Worm (Caenorhabditis elegans) whole organism, late embryonic: ENCODE data around the gene lig-1.

Source experiments
- F13H6.1 ChIP-seq: sonication (generic microtip); optimal IDR thresholded peaks from 2 replicates; lab custom pipeline; 2016; ENCODE audit warnings: missing genetic modification characterization, missing compliant biosample characterization
- K02D7.2 ChIP-seq: sonication (generic microtip); optimal IDR thresholded peaks from 2 replicates; lab custom pipeline; 2017; ENCODE audit warnings: mild to moderate bottlenecking, missing genetic modification characterization, missing compliant biosample characterization
- K09A11.1 ChIP-seq: sonication (generic microtip); optimal IDR thresholded peaks from 2 replicates; lab custom pipeline; 2017; ENCODE audit warnings: antibody characterized with exemption, mild to moderate bottlenecking, missing genetic modification characterization, missing compliant biosample characterization; ENCODE audit not compliant: insufficient read depth
- ahr-1 ChIP-seq: sonication (generic microtip); optimal IDR thresholded peaks from 2 replicates; lab custom pipeline; 2016; ENCODE audit warnings: missing genetic modification characterization, missing compliant biosample characterization
- ama-1 ChIP-seq: fragments of 150-350 bp; optimal IDR thresholded peaks from 2 replicates; lab custom pipeline; 2014
- ceh-14 ChIP-seq: sonication (generic microtip); optimal IDR thresholded peaks from 2 replicates; lab custom pipeline; 2016; ENCODE audit warnings: missing genotype, missing genetic modification characterization, missing compliant biosample characterization
- ceh-22 ChIP-seq: sonication (generic microtip); optimal IDR thresholded peaks from 2 replicates; lab custom pipeline; 2017; ENCODE audit warnings: missing biosample characterization, missing genetic modification characterization
- ceh-24 ChIP-seq: sonication (generic microtip); optimal IDR thresholded peaks from 2 replicates; lab custom pipeline; 2016; ENCODE audit warnings: mild to moderate bottlenecking, missing genetic modification characterization, missing compliant biosample characterization
- ceh-30 ChIP-seq: fragments of 150-350 bp; optimal IDR thresholded peaks from 2 replicates; lab custom pipeline; 2014; ENCODE audit warnings: missing biosample characterization, missing genetic modification characterization
- ceh-31 ChIP-seq: sonication (generic microtip); optimal IDR thresholded peaks from 2 replicates; lab custom pipeline; 2016; ENCODE audit warnings: missing genetic modification characterization, missing compliant biosample characterization
- ceh-6 ChIP-seq: fragments of 200-800 bp; sonication (Bioruptor generic); optimal IDR thresholded peaks from 2 replicates; lab custom pipeline; 2018; ENCODE audit warnings: mild to moderate bottlenecking, missing genetic modification characterization, missing compliant biosample characterization
- elt-2 ChIP-seq: sonication (generic microtip); optimal IDR thresholded peaks from 2 replicates; lab custom pipeline; 2016; ENCODE audit warnings: missing genetic modification reagents, missing genetic modification characterization, missing compliant biosample characterization
- elt-4 ChIP-seq: sonication (generic microtip); optimal IDR thresholded peaks from 2 replicates; lab custom pipeline; 2016; ENCODE audit warnings: missing genetic modification characterization, missing compliant biosample characterization
- ets-4 ChIP-seq: sonication (generic microtip); optimal IDR thresholded peaks from 2 replicates; lab custom pipeline; 2016; ENCODE audit warnings: missing genetic modification characterization, missing compliant biosample characterization
- eyg-1 ChIP-seq: sonication (generic microtip); optimal IDR thresholded peaks from 2 replicates; lab custom pipeline; 2016; ENCODE audit warnings: missing genotype, missing genetic modification characterization, missing compliant biosample characterization
- gmeb-2 ChIP-seq: sonication (generic microtip); optimal IDR thresholded peaks from 2 replicates; lab custom pipeline; 2016; ENCODE audit warnings: missing genetic modification characterization, inconsistent platforms, missing compliant biosample characterization
- hlh-13 ChIP-seq: fragments of 200-800 bp; sonication (Bioruptor generic); optimal IDR thresholded peaks from 2 replicates; lab custom pipeline; 2018; ENCODE audit warnings: mild to moderate bottlenecking, missing genetic modification characterization, missing compliant biosample characterization
- hlh-15 ChIP-seq: sonication (generic microtip); optimal IDR thresholded peaks from 2 replicates; lab custom pipeline; 2016; ENCODE audit warnings: missing genetic modification characterization, missing compliant biosample characterization
- hlh-30 ChIP-seq: sonication (generic microtip); optimal IDR thresholded peaks from 2 replicates; lab custom pipeline; 2017; ENCODE audit warnings: antibody characterized with exemption, missing genetic modification characterization, missing compliant biosample characterization; ENCODE audit not compliant: insufficient read depth
- lim-6 ChIP-seq: sonication (generic microtip); optimal IDR thresholded peaks from 2 replicates; lab custom pipeline; 2016; ENCODE audit warnings: missing genetic modification characterization, missing compliant biosample characterization
- mec-3 ChIP-seq: sonication (generic microtip); optimal IDR thresholded peaks from 2 replicates; lab custom pipeline; 2016; ENCODE audit warnings: borderline replicate concordance, missing genetic modification characterization, missing compliant biosample characterization
- nfya-1 ChIP-seq: sonication (generic microtip); optimal IDR thresholded peaks from 2 replicates; lab custom pipeline; 2017; ENCODE audit warnings: missing genetic modification characterization, mild to moderate bottlenecking, missing compliant biosample characterization, antibody characterized with exemption, moderate library complexity
- nhr-232 ChIP-seq: sonication (generic microtip); optimal IDR thresholded peaks from 2 replicates; lab custom pipeline; 2016; ENCODE audit warnings: missing genetic modification characterization, missing compliant biosample characterization
- pag-3 ChIP-seq: sonication (generic microtip); optimal IDR thresholded peaks from 2 replicates; lab custom pipeline; 2016; ENCODE audit warnings: missing compliant biosample characterization, missing genetic modification characterization, borderline replicate concordance
- pat-9 ChIP-seq: fragments of 200-800 bp; sonication (Bioruptor generic); optimal IDR thresholded peaks from 2 replicates; lab custom pipeline; 2018; ENCODE audit warnings: mild to moderate bottlenecking, missing genetic modification characterization, moderate library complexity, missing compliant biosample characterization
- pax-1 ChIP-seq: fragments of 150-350 bp; optimal IDR thresholded peaks from 2 replicates; lab custom pipeline; 2014; ENCODE audit warnings: missing biosample characterization, missing genetic modification characterization
- pha-2 ChIP-seq: sonication (generic microtip); optimal IDR thresholded peaks from 2 replicates; lab custom pipeline; 2017; ENCODE audit warnings: mild to moderate bottlenecking, missing genetic modification characterization, missing compliant biosample characterization
- pha-4 ChIP-seq: fragments of 150-350 bp; optimal IDR thresholded peaks from 2 replicates; lab custom pipeline; 2018; ENCODE audit warnings: missing biosample characterization, missing genetic modification reagents, missing genetic modification characterization
- pros-1 ChIP-seq: fragments of 150-350 bp; optimal IDR thresholded peaks from 2 replicates; lab custom pipeline; 2014; ENCODE audit warnings: missing biosample characterization, missing genetic modification reagents, missing genetic modification characterization
- ref-2 ChIP-seq: sonication (generic microtip); optimal IDR thresholded peaks from 2 replicates; lab custom pipeline; 2016; ENCODE audit warnings: missing genetic modification characterization, missing compliant biosample characterization
- sdc-2 ChIP-seq: sonication (generic microtip); optimal IDR thresholded peaks from 2 replicates; lab custom pipeline; 2016; ENCODE audit warnings: missing genotype, missing genetic modification characterization, missing compliant biosample characterization
- sox-4 ChIP-seq: sonication (generic microtip); optimal IDR thresholded peaks from 2 replicates; lab custom pipeline; 2017; ENCODE audit warnings: mild to moderate bottlenecking, missing genetic modification characterization, inconsistent platforms, missing compliant biosample characterization
- unc-86 ChIP-seq: sonication (generic microtip); optimal IDR thresholded peaks from 2 replicates; lab custom pipeline; 2016; ENCODE audit warnings: missing genetic modification characterization, missing compliant biosample characterization
- ztf-16 ChIP-seq: sonication (generic microtip); optimal IDR thresholded peaks from 2 replicates; lab custom pipeline; 2017; ENCODE audit warnings: missing genetic modification characterization, missing compliant biosample characterization

Gene lig-1

ce11 chrV:10858340-10858739 lies 44.4 kb downstream of the lig-1 start (continued):
- TF ChIP-seq F13H6.1 (peak; percentile 37), hlh-15 (tag; lab: Kevin White, UChicago) (no peak), sdc-2 (tag; lab: Kevin White, UChicago) (no peak), ceh-14 (tag; lab: Kevin White, UChicago) (peak; percentile 21), unc-86 (peak; percentile 11), ref-2 (tag; lab: Kevin White, UChicago) (peak; percentile 25)
- TF ChIP-seq, all 69 proteins: peak for 19

DNA sequence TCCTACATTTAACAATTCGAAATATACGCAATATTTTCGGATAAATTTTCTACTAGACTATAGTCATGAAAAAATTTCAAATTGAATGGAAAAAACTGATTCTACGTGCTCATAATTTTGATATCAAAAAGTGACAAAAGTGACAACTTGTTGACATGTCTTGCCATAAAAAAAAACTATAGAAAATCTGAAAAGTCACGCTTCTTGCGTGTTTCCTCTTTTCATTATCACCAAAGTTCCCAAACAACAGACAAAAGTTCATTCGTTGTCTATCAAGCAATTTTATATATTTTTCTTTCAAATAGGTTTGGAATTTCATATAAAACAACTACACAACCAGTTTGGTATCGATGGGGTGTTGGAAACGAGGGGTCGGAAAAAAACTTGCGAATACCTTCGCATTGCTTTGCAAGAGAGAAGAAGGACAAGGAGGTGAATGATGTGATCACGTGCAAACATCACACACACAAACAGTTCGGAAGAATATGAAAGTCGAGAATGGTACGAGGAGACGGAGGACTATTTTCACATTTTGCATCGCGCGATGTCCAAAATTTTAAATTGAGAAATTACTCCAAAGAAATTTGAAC lies 45.2 kb downstream of the lig-1 start:
- TF ChIP-seq pax-1 (tag; lab: Kevin White, UChicago) (no peak), hlh-30 (tag; lab: Kevin White, UChicago) (peak; percentile 1)
- TF ChIP-seq, all 69 proteins: peak for 1

ce11 chrV:10859775-10860174 lies 45.9 kb downstream of the lig-1 start:
- TF ChIP-seq ceh-14 (tag; lab: Kevin White, UChicago) (no peak), hlh-13 (GFP tag; lab: Kevin White, UChicago) (no peak), ets-4 (tag; lab: Kevin White, UChicago) (no peak), ama-1 (lab: Kevin White, UChicago) (no peak), eyg-1 (tag; lab: Kevin White, UChicago) (no peak), pat-9 (no peak), mec-3 (tag; lab: Kevin White, UChicago) (no peak), K09A11.1 (tag; lab: Kevin White, UChicago) (no peak), nhr-232 (tag; lab: Kevin White, UChicago) (no peak), ceh-6 (GFP tag; lab: Kevin White, UChicago) (no peak), nfya-1 (tag; lab: Kevin White, UChicago) (no peak), K02D7.2 (tag; lab: Kevin White, UChicago) (no peak)

DNA sequence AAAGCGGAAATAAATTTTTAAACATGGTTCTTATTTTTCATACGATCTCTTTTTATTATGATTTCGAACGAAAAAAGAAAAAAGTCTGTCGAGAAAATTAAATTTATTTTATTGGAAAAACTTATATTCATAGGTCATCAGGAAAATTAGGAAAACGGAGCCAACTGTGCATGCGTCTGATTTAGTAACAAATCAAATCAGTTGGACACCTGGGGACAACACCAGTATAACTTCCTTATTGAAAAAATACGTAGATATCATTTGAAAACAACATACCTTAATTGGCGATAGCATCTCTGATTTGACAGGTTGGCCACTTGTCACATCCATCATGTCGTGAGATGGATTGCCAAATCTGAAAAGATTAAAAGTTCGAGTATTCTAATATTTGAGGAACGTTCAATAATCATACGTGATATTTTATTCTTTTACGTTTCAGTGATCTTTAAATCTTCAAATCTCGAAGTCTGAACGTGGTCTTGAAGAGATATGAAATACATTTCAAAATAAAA lies 46.7 kb downstream of the lig-1 start:
- TF ChIP-seq ztf-16: no peak
- no peak for TF ChIP-seq ceh-31 (tag; lab: Kevin White, UChicago)
- no peak for TF ChIP-seq K02D7.2 (tag; lab: Kevin White, UChicago)
- TF ChIP-seq elt-2 (tag; lab: Kevin White, UChicago): no peak
- TF ChIP-seq pros-1 (tag; lab: Kevin White, UChicago): no peak
- no peak for TF ChIP-seq sox-4 (tag; lab: Kevin White, UChicago)
- no peak for TF ChIP-seq lim-6
- no peak for TF ChIP-seq nhr-232 (tag; lab: Kevin White, UChicago)
- no peak for TF ChIP-seq pha-2 (tag; lab: Kevin White, UChicago)
- TF ChIP-seq pha-4 (tag; lab: Kevin White, UChicago): no peak
- TF ChIP-seq sdc-2 (tag; lab: Kevin White, UChicago): no peak
- no peak for TF ChIP-seq ahr-1 (tag; lab: Kevin White, UChicago)
- no peak for TF ChIP-seq nfya-1 (tag; lab: Kevin White, UChicago)
- no peak for TF ChIP-seq elt-4
- TF ChIP-seq eyg-1 (tag; lab: Kevin White, UChicago): no peak
- TF ChIP-seq ceh-22 (tag; lab: Kevin White, UChicago): no peak
- no peak for TF ChIP-seq pag-3 (tag; lab: Kevin White, UChicago)

DNA sequence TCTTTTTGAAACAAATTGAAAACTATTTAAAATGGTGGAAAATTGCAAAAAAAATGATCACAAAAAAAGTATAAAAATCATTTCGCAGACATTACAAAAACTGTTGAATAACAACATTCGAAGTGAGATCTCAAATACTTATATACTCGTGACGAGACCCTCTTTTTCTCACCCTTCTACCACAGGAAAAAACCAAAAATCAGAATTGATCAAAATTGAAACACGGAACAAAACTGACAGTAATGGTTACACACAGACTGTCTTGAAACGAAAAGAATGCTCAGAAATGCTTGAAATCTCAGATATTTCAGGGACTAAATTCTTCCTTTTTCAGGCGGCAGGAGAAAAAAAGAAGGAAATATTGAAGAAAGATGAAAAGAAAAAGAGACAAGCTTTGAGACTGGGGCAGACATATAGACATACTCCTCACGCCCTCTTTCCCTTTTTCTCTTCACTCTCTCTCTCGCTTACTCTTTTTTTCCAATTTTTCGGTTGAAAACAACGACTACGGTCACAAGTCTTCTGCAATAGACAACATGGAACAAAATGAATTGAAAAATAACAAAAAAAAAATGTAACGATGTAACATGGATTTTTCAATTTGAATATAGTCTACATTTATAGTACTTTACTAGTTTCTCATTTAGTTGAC lies 47.8 kb downstream of the lig-1 start:
- TF ChIP-seq ztf-16: no peak
- no peak for TF ChIP-seq gmeb-2 (tag; lab: Kevin White, UChicago)
- peak; percentile 5 for TF ChIP-seq nfya-1 (tag; lab: Kevin White, UChicago)
- no peak for TF ChIP-seq ceh-24 (tag; lab: Kevin White, UChicago)
- no peak for TF ChIP-seq ref-2 (tag; lab: Kevin White, UChicago)
- TF ChIP-seq elt-2 (tag; lab: Kevin White, UChicago): no peak
- no peak for TF ChIP-seq ceh-30 (tag; lab: Kevin White, UChicago)
